Worm (Caenorhabditis elegans): ENCODE data around the gene F45E1.5.

F45E1.5 gene

DNA sequence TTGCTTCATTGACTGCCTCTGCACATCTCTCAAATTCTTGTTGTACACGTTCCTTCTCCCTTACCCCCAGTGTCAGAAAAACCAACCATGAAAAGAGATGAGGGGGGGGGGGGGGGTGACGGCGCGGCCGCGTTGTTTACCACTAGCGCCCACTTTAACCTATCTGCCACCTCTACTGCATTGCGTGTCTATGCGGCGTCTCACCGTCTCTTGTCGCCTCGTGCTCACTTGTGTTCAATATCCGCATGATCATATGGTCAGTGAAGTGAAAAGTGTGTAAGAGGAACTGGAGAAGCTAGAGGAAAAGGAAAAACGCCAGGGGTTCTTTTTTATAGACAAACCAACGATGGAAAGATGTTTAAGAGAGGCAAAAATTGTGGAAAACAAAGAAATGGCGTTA lies 43.2 kb downstream of the F45E1.5 start (continued):
- TF ChIP-seq Y56A3A.18 (GFP tag; IDR thresholded peaks at IDR 0.05): 0 out of 2 replicates have a peak, but pooled peaks have one; percentile 44
- TF ChIP-seq ztf-3 (GFP tag; optimal IDR thresholded peaks at IDR 0.05): peak; percentile 83
- peak; percentile 56; the same call in 1 of the 2 replicates for TF ChIP-seq C17E4.6 (GFP tag; IDR thresholded peaks at IDR 0.05)
- 0 out of 2 replicates have a peak, but pooled peaks have one; percentile 9 for TF ChIP-seq F33H1.4 (GFP tag; IDR thresholded peaks at IDR 0.05)
- peak; percentile 94 for TF ChIP-seq K12H6.12 (tag; optimal IDR thresholded peaks at IDR 0.05)
- peak; percentile 74 for TF ChIP-seq cebp-1 (GFP tag; IDR thresholded peaks at IDR 0.05)
- peak; percentile 92 for TF ChIP-seq cebp-1 (tag; optimal IDR thresholded peaks at IDR 0.05)
- TF ChIP-seq fkh-3 (tag; optimal IDR thresholded peaks at IDR 0.05): no peak
- TF ChIP-seq ccch-3 (GFP tag; optimal IDR thresholded peaks at IDR 0.05): no peak
- TF ChIP-seq hlh-12 (tag; optimal IDR thresholded peaks at IDR 0.05): no peak
- peak; percentile 56; the same call in 1 of the 2 replicates for TF ChIP-seq Y53G8AR.9 (GFP tag; conservative IDR thresholded peaks at IDR 0.05)
- no peak for TF ChIP-seq F49E8.2 (tag; optimal IDR thresholded peaks at IDR 0.05; ENCODE audit: insufficient read depth)
- no peak for TF ChIP-seq F10E7.11 (tag; optimal IDR thresholded peaks at IDR 0.05)
- no peak for TF ChIP-seq B0019.2 (GFP tag; conservative IDR thresholded peaks at IDR 0.05)
- TF ChIP-seq snpc-1.3 (tag; optimal IDR thresholded peaks at IDR 0.05; ENCODE audit: insufficient read depth): no peak
- no peak for TF ChIP-seq lsy-27 (tag; optimal IDR thresholded peaks at IDR 0.05; ENCODE audit: borderline replicate concordance, insufficient read depth)
- TF ChIP-seq dpl-1 (GFP tag; optimal IDR thresholded peaks at IDR 0.05): no peak
- TF ChIP-seq somi-1 (GFP tag; optimal IDR thresholded peaks at IDR 0.05): peak; percentile 85
- TF ChIP-seq bed-2 (GFP tag; IDR thresholded peaks at IDR 0.05): no peak
- peak; percentile 74 for TF ChIP-seq ztf-22 (GFP tag; optimal IDR thresholded peaks at IDR 0.05)
- no peak for TF ChIP-seq akir-1 (GFP tag; optimal IDR thresholded peaks at IDR 0.05)
- TF ChIP-seq let-526 (GFP tag; IDR thresholded peaks at IDR 0.05): peak; percentile 86
- no peak for TF ChIP-seq T26A5.8 (tag; optimal IDR thresholded peaks at IDR 0.05)
- TF ChIP-seq hmg-1.2 (GFP tag; IDR thresholded peaks at IDR 0.05): peak; percentile 76
- TF ChIP-seq madf-3 (GFP tag; IDR thresholded peaks at IDR 0.05): no peak
- peak; percentile 25 for TF ChIP-seq nhr-90 (tag; optimal IDR thresholded peaks at IDR 0.05)
- TF ChIP-seq snpc-4 (GFP tag; optimal IDR thresholded peaks at IDR 0.05): no peak
- peak in 3 of 4 experiments; percentile 15 to 51 (median 21) for TF ChIP-seq snpc-4 (tag; optimal IDR thresholded peaks at IDR 0.05)
- peak; percentile 85 for TF ChIP-seq lin-40 (tag; optimal IDR thresholded peaks at IDR 0.05)
- peak; percentile 88 for TF ChIP-seq ztf-26 (tag; optimal IDR thresholded peaks at IDR 0.05)
- peak; percentile 97 for TF ChIP-seq zfh-2 (GFP tag; conservative IDR thresholded peaks at IDR 0.05)
- peak; percentile 12 for TF ChIP-seq B0261.1 (tag; optimal IDR thresholded peaks at IDR 0.05)
- no peak for TF ChIP-seq F55B11.4 (tag; optimal IDR thresholded peaks at IDR 0.05; ENCODE audit: borderline replicate concordance, insufficient read depth)
- peak; percentile 74 for TF ChIP-seq B0336.3 (GFP tag; IDR thresholded peaks at IDR 0.05)
- no peak for TF ChIP-seq F57C9.4 (tag; optimal IDR thresholded peaks at IDR 0.05)
- no peak for TF ChIP-seq T07F8.4 (tag; optimal IDR thresholded peaks at IDR 0.05)
- TF ChIP-seq madf-8 (GFP tag; conservative IDR thresholded peaks at IDR 0.05): no peak
- TF ChIP-seq him-1 (tag; optimal IDR thresholded peaks at IDR 0.05): no peak
- TF ChIP-seq cebp-2 (GFP tag; IDR thresholded peaks at IDR 0.05): no peak
- peak; percentile 88 for TF ChIP-seq chd-7 (tag; optimal IDR thresholded peaks at IDR 0.05)
- TF ChIP-seq unc-130 (GFP tag; optimal IDR thresholded peaks at IDR 0.05): no peak
- TF ChIP-seq ceh-40 (GFP tag; IDR thresholded peaks at IDR 0.05): no peak
- 0 out of 2 replicates have a peak, but pooled peaks have one; percentile 33 for TF ChIP-seq ztf-25 (GFP tag; IDR thresholded peaks at IDR 0.05)
- TF ChIP-seq tbp1 (GFP tag; optimal IDR thresholded peaks at IDR 0.05): peak; percentile 66
- peak; percentile 58 for TF ChIP-seq ZK185.1 (tag; optimal IDR thresholded peaks at IDR 0.05; ENCODE audit: poor library complexity, severe bottlenecking)
- peak; percentile 80 for TF ChIP-seq pbrm-1 (GFP tag; IDR thresholded peaks at IDR 0.05)
- no peak for TF ChIP-seq hlh-26 (GFP tag; conservative IDR thresholded peaks at IDR 0.05)
- no peak for TF ChIP-seq F39B2.1 (GFP tag; IDR thresholded peaks at IDR 0.05)
